Fruit fly (Drosophila melanogaster): ENCODE measurements around the gene Ripalpha.

DNA sequence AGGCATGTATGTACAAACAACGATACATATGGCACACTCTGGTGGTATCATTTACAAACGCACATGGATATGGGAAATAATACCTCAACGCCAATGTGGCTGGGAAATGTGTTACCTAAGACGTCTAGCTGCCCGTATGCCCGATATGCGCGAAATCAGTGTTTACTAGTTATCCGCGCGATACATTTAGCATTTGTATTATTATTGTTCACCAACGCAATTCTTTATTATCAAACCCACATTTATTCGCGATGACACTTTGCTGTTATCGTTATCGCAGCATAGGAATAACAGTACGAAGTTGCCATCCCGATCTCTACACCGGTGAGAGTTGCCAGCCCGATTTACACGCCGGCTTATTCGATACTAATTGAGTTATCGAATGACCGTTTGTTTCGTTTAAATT is 46.0 kb upstream of the Ripalpha start, which contains the start of gene chico:
- no peak for TF ChIP-seq CG15710 (tag; optimal IDR thresholded peaks at IDR 0.05)
- no peak for TF ChIP-seq CG8301 (tag; optimal IDR thresholded peaks at IDR 0.05)
- no peak for TF ChIP-seq CG34367 (tag; optimal IDR thresholded peaks at IDR 0.05)
- no peak for TF ChIP-seq gl (tag; optimal IDR thresholded peaks at IDR 0.05)
- no peak for TF ChIP-seq EcR (GFP tag; optimal IDR thresholded peaks at IDR 0.05)
- TF ChIP-seq CG12605 (GFP tag; IDR thresholded peaks at IDR 0.05): no peak
- TF ChIP-seq CG9948 (tag; optimal IDR thresholded peaks at IDR 0.05): no peak
- no peak for TF ChIP-seq CG13204 (GFP tag; optimal IDR thresholded peaks at IDR 0.05)
- no peak for TF ChIP-seq Snoo (tag; optimal IDR thresholded peaks at IDR 0.05)
- no peak for TF ChIP-seq CG32121 (GFP tag; IDR thresholded peaks at IDR 0.05)
- TF ChIP-seq fd96Ca (GFP tag; IDR thresholded peaks at IDR 0.05): no peak
- no peak for TF ChIP-seq CG17806 (tag; optimal IDR thresholded peaks at IDR 0.05)
- no peak for TF ChIP-seq D1 (tag; optimal IDR thresholded peaks at IDR 0.05)
- TF ChIP-seq CG10348 (GFP tag; IDR thresholded peaks at IDR 0.05): no peak

All from whole organism, pupa.